Fruit fly (Drosophila melanogaster) whole organism, embryonic: ENCODE results near the gene MED14.

Source experiments
- Abd-B ChIP-seq: fragments of 200-800 bp; sonication (Bioruptor generic); optimal IDR thresholded peaks from 2 replicates; lab custom pipeline; 2018; ENCODE audit warnings: missing biosample characterization, mild to moderate bottlenecking, missing genetic modification characterization, moderate library complexity
- Asciz ChIP-seq: fragments of 200-800 bp; sonication (Bioruptor generic); optimal IDR thresholded peaks from 2 replicates; lab custom pipeline; 2017; ENCODE audit warnings: missing biosample characterization, mild to moderate bottlenecking, missing genetic modification characterization, missing genetic modification reagents
- CG12391 ChIP-seq: fragments of 200-800 bp; sonication (Bioruptor generic); optimal IDR thresholded peaks from 3 replicates; lab custom pipeline; 2018; ENCODE audit warnings: missing biosample characterization, mild to moderate bottlenecking, missing genetic modification characterization, moderate library complexity
- CG14710 ChIP-seq: fragments of 200-800 bp; sonication (Bioruptor generic); optimal IDR thresholded peaks from 3 replicates; lab custom pipeline; 2019; ENCODE audit warnings: missing biosample characterization, mild to moderate bottlenecking, missing genetic modification characterization, moderate library complexity
- CG14860 ChIP-seq: fragments of 200-800 bp; sonication (Bioruptor generic); IDR thresholded peaks from 3 replicates; pipeline ENCODE4 v1.3.6; 2022; ENCODE audit warnings: missing biosample characterization, missing genetic modification characterization; ENCODE audit not compliant: partially characterized antibody
- CG1602 ChIP-seq: fragments of 200-800 bp; sonication (Bioruptor generic); optimal IDR thresholded peaks from 3 replicates; lab custom pipeline; 2016; ENCODE audit warnings: missing biosample characterization, missing genetic modification characterization
- CG16813 ChIP-seq: fragments of 200-800 bp; sonication (Bioruptor generic); IDR thresholded peaks from 3 replicates; pipeline ENCODE4 v1.3.6; 2022; ENCODE audit warnings: missing biosample characterization, missing genetic modification characterization; ENCODE audit not compliant: partially characterized antibody
- CG17186 ChIP-seq: fragments of 200-800 bp; sonication (Bioruptor generic); optimal IDR thresholded peaks from 3 replicates; lab custom pipeline; 2017; ENCODE audit warnings: missing biosample characterization, missing genetic modification reagents, missing genetic modification characterization
- CG17359 ChIP-seq: fragments of 200-800 bp; sonication (Bioruptor generic); optimal IDR thresholded peaks from 3 replicates; lab custom pipeline; 2018; ENCODE audit warnings: missing biosample characterization, mild to moderate bottlenecking, missing genetic modification characterization, moderate library complexity
- CG1832 ChIP-seq: fragments of 200-800 bp; sonication (Bioruptor generic); optimal IDR thresholded peaks from 2 replicates; lab custom pipeline; 2017; ENCODE audit warnings: missing biosample characterization, mild to moderate bottlenecking, missing genetic modification characterization, inconsistent platforms
- CG18619 ChIP-seq: fragments of 200-800 bp; sonication (Bioruptor generic); optimal IDR thresholded peaks from 3 replicates; lab custom pipeline; 2017; ENCODE audit warnings: missing biosample characterization, mild to moderate bottlenecking, missing genetic modification characterization
- CG30403 ChIP-seq: fragments of 200-800 bp; sonication (Bioruptor generic); optimal IDR thresholded peaks from 3 replicates; lab custom pipeline; 2016; ENCODE audit warnings: missing biosample characterization, missing genetic modification characterization
- CG34224 ChIP-seq: fragments of 200-800 bp; sonication (Bioruptor generic); IDR thresholded peaks from 3 replicates; pipeline ENCODE4 v1.3.6; 2022; ENCODE audit warnings: missing biosample characterization, missing genetic modification characterization; ENCODE audit not compliant: partially characterized antibody
- CG3838 ChIP-seq: fragments of 200-800 bp; sonication (Bioruptor generic); optimal IDR thresholded peaks from 3 replicates; lab custom pipeline; 2016; ENCODE audit warnings: missing biosample characterization, missing genetic modification characterization
- CG3847 ChIP-seq: fragments of 200-800 bp; sonication (Bioruptor generic); IDR thresholded peaks from 2 replicates; pipeline ENCODE4 v1.3.6; 2022; ENCODE audit warnings: missing biosample characterization, missing genetic modification characterization
- CG6254 ChIP-seq: fragments of 200-800 bp; sonication (Bioruptor generic); optimal IDR thresholded peaks from 3 replicates; lab custom pipeline; 2017; ENCODE audit warnings: mild to moderate bottlenecking, missing biosample characterization, missing genetic modification reagents, missing genetic modification characterization
- CG6689 ChIP-seq: fragments of 200-800 bp; sonication (Bioruptor generic); IDR thresholded peaks from 2 replicates; pipeline ENCODE4 v1.3.6; 2022; ENCODE audit warnings: missing biosample characterization, missing genetic modification characterization
- CG7372 ChIP-seq: fragments of 200-800 bp; sonication (Bioruptor generic); IDR thresholded peaks from 2 replicates; pipeline ENCODE4 v1.3.6; 2022; ENCODE audit warnings: missing biosample characterization, missing genetic modification characterization
- CG8089 ChIP-seq: fragments of 200-800 bp; sonication (Bioruptor generic); optimal IDR thresholded peaks from 3 replicates; lab custom pipeline; 2016; ENCODE audit warnings: missing biosample characterization, missing genetic modification characterization
- CG8281 ChIP-seq: fragments of 200-800 bp; sonication (Bioruptor generic); optimal IDR thresholded peaks from 2 replicates; lab custom pipeline; 2018; ENCODE audit warnings: missing biosample characterization, mild to moderate bottlenecking, missing genetic modification characterization, moderate library complexity
- CG8478 ChIP-seq: fragments of >200 bp; optimal IDR thresholded peaks from 2 replicates; lab custom pipeline; 2018
- CG9727 ChIP-seq: fragments of 200-800 bp; sonication (Bioruptor generic); optimal IDR thresholded peaks from 3 replicates; lab custom pipeline; 2017; ENCODE audit warnings: missing biosample characterization, mild to moderate bottlenecking, missing genetic modification characterization
- Chrac-16 ChIP-seq: fragments of 200-800 bp; sonication (Bioruptor generic); optimal IDR thresholded peaks from 3 replicates; lab custom pipeline; 2016; ENCODE audit warnings: missing biosample characterization, missing genetic modification characterization
- Deaf1 ChIP-seq: fragments of 200-800 bp; optimal IDR thresholded peaks from 3 replicates; lab custom pipeline; 2019; ENCODE audit warnings: missing biosample characterization, mild to moderate bottlenecking, missing genetic modification characterization, moderate library complexity
- Dll ChIP-seq: fragments of 200-800 bp; sonication (Bioruptor generic); IDR thresholded peaks from 4 replicates; pipeline ENCODE4 v1.3.6; 2022; ENCODE audit warnings: missing biosample characterization, missing genetic modification characterization; ENCODE audit not compliant: partially characterized antibody
- Eip74EF ChIP-seq, 2 experiments: fragments of 200-800 bp in 1 of 2; fragments of >200 bp in 1 of 2; sonication (Bioruptor generic) in 1 of 2; optimal IDR thresholded peaks; 2 replicates each; lab custom pipeline; 2017 to 2019; ENCODE audit warnings: missing biosample characterization in 2 of 2, missing genetic modification characterization in 2 of 2, mild to moderate bottlenecking in 1 of 2, moderate library complexity in 1 of 2
- Gsc ChIP-seq: fragments of 200-800 bp; sonication (Bioruptor generic); IDR thresholded peaks from 2 replicates; pipeline ENCODE4 v1.3.6; 2022; ENCODE audit warnings: missing biosample characterization, missing genetic modification characterization
- HmgZ ChIP-seq: fragments of 200-800 bp; sonication (Bioruptor generic); optimal IDR thresholded peaks from 2 replicates; lab custom pipeline; 2018; ENCODE audit warnings: missing biosample characterization, mild to moderate bottlenecking, missing genetic modification characterization
- Pdp1 ChIP-seq, 2 experiments: fragments of 200-800 bp; sonication (Bioruptor generic); optimal IDR thresholded peaks; 3 replicates each; lab custom pipeline; 2016; ENCODE audit warnings: missing biosample characterization in 2 of 2, missing genetic modification characterization in 2 of 2, mild to moderate bottlenecking in 1 of 2, moderate library complexity in 1 of 2
- Rx ChIP-seq: fragments of 200-800 bp; sonication (Bioruptor generic); IDR thresholded peaks from 2 replicates; pipeline ENCODE4 v1.3.6; 2022; ENCODE audit warnings: missing biosample characterization, missing genetic modification characterization
- Six4 ChIP-seq: fragments of 200-800 bp; sonication (Bioruptor generic); optimal IDR thresholded peaks from 2 replicates; lab custom pipeline; 2016; ENCODE audit warnings: missing biosample characterization, missing genetic modification characterization
- Ssrp ChIP-seq: fragments of 200-800 bp; sonication (Bioruptor generic); optimal IDR thresholded peaks from 2 replicates; lab custom pipeline; 2018; ENCODE audit warnings: missing biosample characterization, mild to moderate bottlenecking, missing genetic modification characterization, moderate library complexity
- bab2 ChIP-seq: fragments of 200-800 bp; sonication (Bioruptor generic); optimal IDR thresholded peaks from 2 replicates; lab custom pipeline; 2016; ENCODE audit warnings: missing biosample characterization, missing genetic modification characterization
- btn ChIP-seq: fragments of 200-800 bp; sonication (Bioruptor generic); optimal IDR thresholded peaks from 2 replicates; lab custom pipeline; 2016; ENCODE audit warnings: missing biosample characterization, missing genetic modification characterization
- crol ChIP-seq: fragments of 200-800 bp; sonication (Bioruptor generic); IDR thresholded peaks from 2 replicates; pipeline ENCODE4 v1.3.6; 2022; ENCODE audit warnings: missing biosample characterization, missing genetic modification characterization
- dati ChIP-seq: fragments of 200-800 bp; sonication (Bioruptor generic); IDR thresholded peaks from 2 replicates; pipeline ENCODE4 v1.3.6; 2022; ENCODE audit warnings: missing biosample characterization, missing genetic modification characterization
- ftz-f1 ChIP-seq: fragments of 200-800 bp; sonication (Bioruptor generic); optimal IDR thresholded peaks from 2 replicates; lab custom pipeline; 2016; ENCODE audit warnings: missing biosample characterization, missing genetic modification characterization
- gcm ChIP-seq: fragments of 200-800 bp; sonication (Bioruptor generic); optimal IDR thresholded peaks from 2 replicates; lab custom pipeline; 2019; ENCODE audit warnings: missing biosample characterization, mild to moderate bottlenecking, missing genetic modification characterization, moderate library complexity
- gro ChIP-seq: fragments of 200-800 bp; sonication (Bioruptor generic); optimal IDR thresholded peaks from 2 replicates; lab custom pipeline; 2016; ENCODE audit warnings: missing biosample characterization, missing genetic modification characterization
- lab ChIP-seq: fragments of 200-800 bp; sonication (Bioruptor generic); optimal IDR thresholded peaks from 3 replicates; lab custom pipeline; 2017; ENCODE audit warnings: missing biosample characterization, missing genetic modification characterization, mild to moderate bottlenecking, moderate library complexity, missing genetic modification reagents
- nmo ChIP-seq: fragments of 200-800 bp; sonication (Bioruptor generic); optimal IDR thresholded peaks from 2 replicates; lab custom pipeline; 2018; ENCODE audit warnings: missing biosample characterization, mild to moderate bottlenecking, missing genetic modification characterization, moderate library complexity
- pho ChIP-seq: fragments of 200-800 bp; sonication (Bioruptor generic); optimal IDR thresholded peaks from 2 replicates; lab custom pipeline; 2016; ENCODE audit warnings: missing biosample characterization, missing genetic modification characterization
- prd ChIP-seq, 3 experiments: fragments of >200 bp in 2 of 3; fragments of 200-800 bp in 1 of 3; sonication (Bioruptor generic) in 1 of 3; optimal IDR thresholded peaks in 2 of 3; IDR thresholded peaks in 1 of 3; 2 replicates in 2 of 3; 3 replicates in 1 of 3; pipeline versions ENCODE4 v1.3.6 to Lab custom; 2017 to 2022; ENCODE audit warnings: missing biosample characterization in 1 of 3, missing genetic modification characterization in 1 of 3
- psq ChIP-seq: fragments of 200-800 bp; sonication (Bioruptor generic); optimal IDR thresholded peaks from 2 replicates; lab custom pipeline; 2017; ENCODE audit warnings: missing biosample characterization, missing genetic modification characterization
- sd ChIP-seq: fragments of 200-800 bp; sonication (Bioruptor generic); optimal IDR thresholded peaks from 3 replicates; lab custom pipeline; 2018; ENCODE audit warnings: missing biosample characterization, mild to moderate bottlenecking, missing genetic modification characterization, moderate library complexity
- sisA ChIP-seq: fragments of 200-800 bp; sonication (Bioruptor generic); IDR thresholded peaks from 2 replicates; pipeline ENCODE4 v1.3.6; 2022; ENCODE audit warnings: missing biosample characterization, missing genetic modification characterization
- zen2 ChIP-seq: fragments of 200-800 bp; sonication (Bioruptor generic); IDR thresholded peaks from 3 replicates; pipeline ENCODE4 v1.3.6; 2022; ENCODE audit warnings: missing biosample characterization, missing genetic modification characterization; ENCODE audit not compliant: partially characterized antibody

Gene MED14

dm6 chr3L:621097-621967 lies 28.3 kb downstream of the MED14 start (continued):
- TF ChIP-seq CG17186 (GFP tag; lab: Kevin White, UChicago) = peak; percentile 37
- TF ChIP-seq CG6689 (GFP tag; lab: Robert Waterston, UW) = peak; percentile 79
- TF ChIP-seq CG16813 (GFP tag; lab: Robert Waterston, UW) = no peak
- peak; percentile 62 for TF ChIP-seq CG7372
- TF ChIP-seq CG34224 (GFP tag; lab: Robert Waterston, UW) = no peak
- peak; percentile 73; the same call in 1 of the 2 replicates for TF ChIP-seq crol (GFP tag; lab: Robert Waterston, UW)
- peak; percentile 89 for TF ChIP-seq Chrac-16
- peak; percentile 95 for TF ChIP-seq CG9727
- TF ChIP-seq CG17359 (tag; lab: Kevin White, UChicago) = peak; percentile 66
- TF ChIP-seq CG14710 (tag; lab: Kevin White, UChicago) = peak; percentile 94
- TF ChIP-seq Dll = no peak
- TF ChIP-seq sisA (GFP tag; lab: Robert Waterston, UW) = peak; percentile 56
- peak in 1 of 2 experiments; percentile 43 for TF ChIP-seq Eip74EF (GFP tag; optimal IDR thresholded peaks at IDR 0.05; lab: Kevin White, UChicago)
- TF ChIP-seq Asciz (GFP tag; lab: Kevin White, UChicago) = peak; percentile 64
- TF ChIP-seq CG12391 (tag; lab: Kevin White, UChicago) = peak; percentile 86
- TF ChIP-seq lab (GFP tag; lab: Kevin White, UChicago) = peak; percentile 36
- TF ChIP-seq gro (GFP tag; lab: Kevin White, UChicago) = no peak
- TF ChIP-seq CG1832 (GFP tag; lab: Kevin White, UChicago) = no peak
- TF ChIP-seq CG18619 (GFP tag; lab: Kevin White, UChicago) = peak; percentile 61
- no peak for TF ChIP-seq pho (GFP tag; lab: Kevin White, UChicago)
- TF ChIP-seq Rx = peak; percentile 42; the same call in 1 of the 2 replicates
- TF ChIP-seq Six4 (GFP tag; lab: Kevin White, UChicago) = peak; percentile 78
- peak; percentile 35 for TF ChIP-seq CG3838 (GFP tag; lab: Kevin White, UChicago)
- TF ChIP-seq psq = peak; percentile 34
- TF ChIP-seq btn = peak; percentile 55
- peak; percentile 89 for TF ChIP-seq gcm (GFP tag; lab: Kevin White, UChicago)
- TF ChIP-seq CG3847 = no peak
- peak; percentile 82 for TF ChIP-seq CG30403
- TF ChIP-seq bab2 (GFP tag; lab: Kevin White, UChicago) = peak; percentile 64
- TF ChIP-seq Gsc (GFP tag; lab: Robert Waterston, UW) = peak; percentile 62
- TF ChIP-seq CG1602 (GFP tag; lab: Kevin White, UChicago) = peak; percentile 82
- TF ChIP-seq Abd-B = peak; percentile 74
- peak; percentile 27 for TF ChIP-seq Deaf1 (tag; lab: Kevin White, UChicago)
- no peak for TF ChIP-seq CG14860 (GFP tag; lab: Robert Waterston, UW)
- no peak for TF ChIP-seq CG8478
- TF ChIP-seq nmo = peak; percentile 90
- TF ChIP-seq CG6254 (GFP tag; lab: Kevin White, UChicago) = peak; percentile 79
- peak; percentile 15; the same call in 1 of the 2 replicates for TF ChIP-seq dati (GFP tag; lab: Robert Waterston, UW)
- TF ChIP-seq Pdp1 (GFP tag; optimal IDR thresholded peaks at IDR 0.05; lab: Kevin White, UChicago) = peak; percentile 69 to 78
- no peak for TF ChIP-seq zen2
- TF ChIP-seq Ssrp (tag; lab: Kevin White, UChicago) = peak; percentile 85
- TF ChIP-seq HmgZ (tag; lab: Kevin White, UChicago) = peak; percentile 10
- TF ChIP-seq sd (tag; lab: Kevin White, UChicago) = no peak
- no peak for TF ChIP-seq ftz-f1 (GFP tag; lab: Kevin White, UChicago)
- TF ChIP-seq CG8089 (GFP tag; lab: Kevin White, UChicago) = peak; percentile 65
- no peak for TF ChIP-seq prd (optimal IDR thresholded peaks at IDR 0.05; lab: Kevin White, UChicago)
- TF ChIP-seq prd (GFP tag; IDR thresholded peaks at IDR 0.05; lab: Robert Waterston, UW) = peak; percentile 95
- TF ChIP-seq CG8281 = peak; percentile 46
